Worm (Caenorhabditis elegans) whole organism, young adult: Measurements from ENCODE around the gene rpb-2.
A peak's percentile ranks its signal among the peaks of the same experiment; 100 is the strongest.

Source experiments
- D2030.7 ChIP-seq: fragments of 200-800 bp; sonication (Bioruptor generic); IDR thresholded peaks from 2 replicates; pipeline ENCODE4 v1.3.6; 2022; ENCODE audit warnings: missing genetic modification reagents, missing genetic modification characterization, missing compliant biosample characterization
- F52B5.7 ChIP-seq: sonication (generic microtip); optimal IDR thresholded peaks from 2 replicates; lab custom pipeline; 2016; ENCODE audit warnings: mild to moderate bottlenecking, missing genetic modification characterization, missing compliant biosample characterization
- F57A8.1 ChIP-seq: fragments of 200-800 bp; sonication (Bioruptor generic); optimal IDR thresholded peaks from 2 replicates; lab custom pipeline; 2018; ENCODE audit warnings: mild to moderate bottlenecking, missing genetic modification characterization, moderate library complexity, missing compliant biosample characterization
- T26A5.8 ChIP-seq: sonication (generic microtip); optimal IDR thresholded peaks from 2 replicates; lab custom pipeline; 2016; ENCODE audit warnings: missing genetic modification characterization, missing compliant biosample characterization
- Y53F4B.3 ChIP-seq: fragments of 200-800 bp; sonication (Bioruptor generic); IDR thresholded peaks from 2 replicates; pipeline ENCODE4 v1.3.6; 2022; ENCODE audit warnings: missing genetic modification reagents, missing genetic modification characterization, missing compliant biosample characterization
- Y53G8AR.9 ChIP-seq: fragments of 200-800 bp; sonication (Bioruptor generic); conservative IDR thresholded peaks from 2 replicates; pipeline ENCODE4 v1.3.6; 2022; ENCODE audit warnings: missing genetic modification reagents, missing genetic modification characterization, missing compliant biosample characterization
- ZK185.1 ChIP-seq: sonication (generic microtip); optimal IDR thresholded peaks from 2 replicates; lab custom pipeline; 2016; ENCODE audit warnings: mild to moderate bottlenecking, missing genetic modification characterization, missing compliant biosample characterization; ENCODE audit not compliant: poor library complexity, severe bottlenecking
- ama-1 ChIP-seq, 3 experiments: fragments of 150-350 bp in 1 of 3; sonication (generic microtip) in 2 of 3; optimal IDR thresholded peaks; 2 replicates each; lab custom pipeline; 2014 to 2018; ENCODE audit warnings: missing biosample characterization in 2 of 3, missing genetic modification characterization in 2 of 3, missing genetic modification reagents in 2 of 3
- aptf-2 ChIP-seq: fragments of 200-800 bp; sonication (Bioruptor generic); conservative IDR thresholded peaks from 2 replicates; pipeline ENCODE4 v1.3.6; 2022; ENCODE audit warnings: missing genetic modification reagents, missing genetic modification characterization, missing compliant biosample characterization
- atf-7 ChIP-seq: sonication (generic microtip); optimal IDR thresholded peaks from 2 replicates; lab custom pipeline; 2017; ENCODE audit warnings: mild to moderate bottlenecking, missing genetic modification characterization, missing compliant biosample characterization
- athp-1 ChIP-seq: sonication (generic microtip); optimal IDR thresholded peaks from 2 replicates; lab custom pipeline; 2017; ENCODE audit warnings: mild to moderate bottlenecking, missing genetic modification characterization, missing compliant biosample characterization
- cebp-1 ChIP-seq, 2 experiments: fragments of 200-800 bp in 1 of 2; sonication (Bioruptor generic) in 1 of 2; sonication (generic microtip) in 1 of 2; IDR thresholded peaks in 1 of 2; optimal IDR thresholded peaks in 1 of 2; 2 replicates each; pipeline versions ENCODE4 v1.3.6 to Lab custom; 2017 to 2022; ENCODE audit warnings: missing compliant biosample characterization in 2 of 2, missing genetic modification characterization in 2 of 2, mild to moderate bottlenecking in 1 of 2, missing genetic modification reagents in 1 of 2, moderate library complexity in 1 of 2
- cebp-2 ChIP-seq: fragments of 200-800 bp; sonication (Bioruptor generic); IDR thresholded peaks from 2 replicates; pipeline ENCODE4 v1.3.6; 2022; ENCODE audit warnings: missing genetic modification characterization, missing compliant biosample characterization
- ceh-27 ChIP-seq: fragments of 200-800 bp; sonication (Bioruptor generic); optimal IDR thresholded peaks from 2 replicates; lab custom pipeline; 2018; ENCODE audit warnings: mild to moderate bottlenecking, missing genetic modification characterization, moderate library complexity, missing compliant biosample characterization
- ceh-40 ChIP-seq: fragments of 200-800 bp; sonication (Bioruptor generic); IDR thresholded peaks from 2 replicates; pipeline ENCODE4 v1.3.6; 2022; ENCODE audit warnings: missing genetic modification characterization, missing compliant biosample characterization
- chd-7 ChIP-seq: sonication (generic microtip); optimal IDR thresholded peaks from 2 replicates; lab custom pipeline; 2016; ENCODE audit warnings: mild to moderate bottlenecking, missing genetic modification characterization, moderate library complexity, missing compliant biosample characterization
- dox-1 ChIP-seq: fragments of 200-800 bp; sonication (Bioruptor generic); IDR thresholded peaks from 2 replicates; pipeline ENCODE4 v1.3.6; 2022; ENCODE audit warnings: missing genetic modification reagents, missing genetic modification characterization, missing compliant biosample characterization
- egl-44 ChIP-seq: fragments of 200-800 bp; sonication (Bioruptor generic); IDR thresholded peaks from 2 replicates; pipeline ENCODE4 v1.3.6; 2022; ENCODE audit warnings: missing genetic modification reagents, missing genetic modification characterization, missing compliant biosample characterization
- him-1 ChIP-seq: sonication (generic microtip); optimal IDR thresholded peaks from 2 replicates; lab custom pipeline; 2016; ENCODE audit warnings: missing genotype, missing genetic modification reagents, missing genetic modification characterization, missing compliant biosample characterization
- hmg-1.2 ChIP-seq: fragments of 200-800 bp; sonication (Bioruptor generic); IDR thresholded peaks from 2 replicates; pipeline ENCODE4 v1.3.6; 2022; ENCODE audit warnings: missing genetic modification reagents, missing genetic modification characterization, missing compliant biosample characterization
- lin-26 ChIP-seq: fragments of 200-800 bp; sonication (Bioruptor generic); IDR thresholded peaks from 2 replicates; pipeline ENCODE4 v1.3.6; 2022; ENCODE audit warnings: missing genetic modification reagents, missing genetic modification characterization, missing compliant biosample characterization
- lin-35 ChIP-seq, 3 experiments: fragments of 150-350 bp in 2 of 3; sonication (generic microtip) in 1 of 3; optimal IDR thresholded peaks; 2 replicates each; lab custom pipeline; 2014 to 2018; ENCODE audit warnings: missing biosample characterization in 3 of 3, missing genetic modification characterization in 3 of 3, missing genetic modification reagents in 3 of 3
- lin-40 ChIP-seq: sonication (generic microtip); optimal IDR thresholded peaks from 2 replicates; lab custom pipeline; 2016; ENCODE audit warnings: missing genetic modification characterization, mild to moderate bottlenecking, missing compliant biosample characterization, missing genotype, missing genetic modification reagents
- lin-54 ChIP-seq: fragments of 200-800 bp; sonication (Bioruptor generic); optimal IDR thresholded peaks from 2 replicates; lab custom pipeline; 2018; ENCODE audit warnings: mild to moderate bottlenecking, missing genetic modification characterization, missing compliant biosample characterization
- lir-1 ChIP-seq: fragments of 200-800 bp; sonication (Bioruptor generic); conservative IDR thresholded peaks from 2 replicates; pipeline ENCODE4 v1.3.6; 2022; ENCODE audit warnings: missing genetic modification reagents, missing genetic modification characterization, missing compliant biosample characterization
- lsl-1 ChIP-seq: fragments of 200-800 bp; sonication (Bioruptor generic); optimal IDR thresholded peaks from 2 replicates; lab custom pipeline; 2018; ENCODE audit warnings: mild to moderate bottlenecking, missing genetic modification characterization, moderate library complexity, missing compliant biosample characterization
- madf-3 ChIP-seq: fragments of 200-800 bp; sonication (Bioruptor generic); IDR thresholded peaks from 2 replicates; pipeline ENCODE4 v1.3.6; 2022; ENCODE audit warnings: missing genetic modification reagents, missing genetic modification characterization, missing compliant biosample characterization
- madf-6 ChIP-seq: fragments of 200-800 bp; sonication (Bioruptor generic); IDR thresholded peaks from 2 replicates; pipeline ENCODE4 v1.3.6; 2022; ENCODE audit warnings: missing genetic modification reagents, missing genetic modification characterization, missing compliant biosample characterization
- mcd-1 ChIP-seq: fragments of 200-800 bp; sonication (Bioruptor generic); IDR thresholded peaks from 2 replicates; pipeline ENCODE4 v1.3.6; 2022; ENCODE audit warnings: missing genetic modification reagents, missing genetic modification characterization, missing compliant biosample characterization
- nfya-1 ChIP-seq: sonication (generic microtip); optimal IDR thresholded peaks from 2 replicates; lab custom pipeline; 2017; ENCODE audit warnings: antibody characterized with exemption, missing compliant biosample characterization, missing genetic modification characterization, borderline replicate concordance; ENCODE audit not compliant: insufficient read depth
- nfya-2 ChIP-seq: fragments of 200-800 bp; sonication (Bioruptor generic); IDR thresholded peaks from 2 replicates; pipeline ENCODE4 v1.3.6; 2022; ENCODE audit warnings: missing genetic modification reagents, missing genetic modification characterization, missing compliant biosample characterization
- nhr-27 ChIP-seq: fragments of 200-800 bp; sonication (Bioruptor generic); optimal IDR thresholded peaks from 2 replicates; lab custom pipeline; 2018; ENCODE audit warnings: mild to moderate bottlenecking, missing genetic modification characterization, moderate library complexity, missing compliant biosample characterization
- nhr-80 ChIP-seq: sonication (generic microtip); optimal IDR thresholded peaks from 2 replicates; lab custom pipeline; 2016; ENCODE audit warnings: missing genetic modification characterization, missing compliant biosample characterization
- rcor-1 ChIP-seq: fragments of 200-800 bp; sonication (Bioruptor generic); IDR thresholded peaks from 2 replicates; pipeline ENCODE4 v1.3.6; 2022; ENCODE audit warnings: missing genetic modification reagents, missing genetic modification characterization, missing compliant biosample characterization
- rec-8 ChIP-seq, 2 experiments: sonication (generic microtip); optimal IDR thresholded peaks; 2 replicates each; lab custom pipeline; 2016; ENCODE audit warnings: mild to moderate bottlenecking in 2 of 2, missing genetic modification characterization in 2 of 2, missing genetic modification reagents in 2 of 2, missing genotype in 2 of 2, missing biosample characterization in 1 of 2, missing compliant biosample characterization in 1 of 2, moderate library complexity in 1 of 2
- repo-1 ChIP-seq: sonication (generic microtip); optimal IDR thresholded peaks from 2 replicates; lab custom pipeline; 2017; ENCODE audit warnings: mild to moderate bottlenecking, missing genetic modification characterization, missing compliant biosample characterization
- sdz-38 ChIP-seq: sonication (generic microtip); optimal IDR thresholded peaks from 2 replicates; lab custom pipeline; 2016; ENCODE audit warnings: missing genotype, missing genetic modification characterization, missing compliant biosample characterization
- tbp1 ChIP-seq: fragments of 200-800 bp; sonication (Bioruptor generic); optimal IDR thresholded peaks from 2 replicates; lab custom pipeline; 2018; ENCODE audit warnings: mild to moderate bottlenecking, missing genetic modification characterization, missing compliant biosample characterization
- unc-62 ChIP-seq: fragments of 150-350 bp; optimal IDR thresholded peaks from 2 replicates; lab custom pipeline; 2014; ENCODE audit warnings: missing biosample characterization, missing genetic modification reagents, missing genetic modification characterization
- zfh-2 ChIP-seq: fragments of 200-800 bp; sonication (Bioruptor generic); conservative IDR thresholded peaks from 2 replicates; pipeline ENCODE4 v1.3.6; 2022; ENCODE audit warnings: missing genetic modification reagents, missing genetic modification characterization, missing compliant biosample characterization
- ztf-28 ChIP-seq: fragments of 200-800 bp; sonication (Bioruptor generic); IDR thresholded peaks from 2 replicates; pipeline ENCODE4 v1.3.6; 2022; ENCODE audit warnings: missing genetic modification reagents, missing genetic modification characterization, missing compliant biosample characterization
- ztf-6 ChIP-seq: fragments of 200-800 bp; sonication (Bioruptor generic); IDR thresholded peaks from 2 replicates; pipeline ENCODE4 v1.3.6; 2022; ENCODE audit warnings: missing genetic modification reagents, missing genetic modification characterization, missing compliant biosample characterization

Gene rpb-2

ce11 chrIII:4906896-4907295 is 32.5 kb upstream of the rpb-2 start, which contains the start of gene rom-1:
TSS of gene rom-1 (plus strand) at chrIII:4907196.
- TF ChIP-seq madf-6 (no peak), tbp1 (GFP tag; lab: Kevin White, UChicago) (no peak), atf-7 (tag; lab: Kevin White, UChicago) (no peak)
- TF ChIP-seq, all 124 proteins: peak for 0

- no peak for TF ChIP-seq egl-44 (GFP tag; lab: Robert Waterston, UW)
- TF ChIP-seq zfh-2 = no peak
- no peak for TF ChIP-seq ztf-28 (GFP tag; lab: Robert Waterston, UW)
- no peak for TF ChIP-seq hmg-1.2 (GFP tag; lab: Robert Waterston, UW)
- TF ChIP-seq Y53G8AR.9 (GFP tag; lab: Robert Waterston, UW) = no peak
- TF ChIP-seq Y53F4B.3 (GFP tag; lab: Robert Waterston, UW) = no peak
- no peak for TF ChIP-seq ama-1 (optimal IDR thresholded peaks at IDR 0.05; lab: Kevin White, UChicago)
- TF ChIP-seq ama-1 (GFP tag; optimal IDR thresholded peaks at IDR 0.05; lab: Kevin White, UChicago) = no peak
- TF ChIP-seq nfya-1 = no peak
- TF ChIP-seq aptf-2 (GFP tag; lab: Robert Waterston, UW) = no peak
- no peak for TF ChIP-seq T26A5.8 (tag; lab: Kevin White, UChicago)
- TF ChIP-seq ceh-27 = no peak
- TF ChIP-seq athp-1 = no peak
- TF ChIP-seq lin-35 (GFP tag; optimal IDR thresholded peaks at IDR 0.05; lab: Kevin White, UChicago) = no peak
- TF ChIP-seq lin-26 (GFP tag; lab: Robert Waterston, UW) = no peak
- TF ChIP-seq lir-1 (GFP tag; lab: Robert Waterston, UW) = no peak
- TF ChIP-seq repo-1 (tag; lab: Kevin White, UChicago) = no peak
- TF ChIP-seq him-1 (tag; lab: Kevin White, UChicago) = no peak
Measured at ce11 chrIII:4909938-4910337, 29.4 kb upstream of the rpb-2 start, which contains the start of gene F26F4.12. TSS of gene F26F4.12 (minus strand) at chrIII:4910038.

- TF ChIP-seq zfh-2 (no peak), nhr-80 (no peak), F57A8.1 (GFP tag; lab: Kevin White, UChicago) (no peak), madf-3 (GFP tag; lab: Robert Waterston, UW) (no peak), sdz-38 (no peak), F52B5.7 (tag; lab: Kevin White, UChicago) (no peak), cebp-1 (GFP tag; IDR thresholded peaks at IDR 0.05; lab: Robert Waterston, UW) (no peak), cebp-1 (tag; optimal IDR thresholded peaks at IDR 0.05; lab: Kevin White, UChicago) (no peak), chd-7 (tag; lab: Kevin White, UChicago) (no peak), nfya-2 (no peak), unc-62 (GFP tag; lab: Kevin White, UChicago) (no peak), athp-1 (no peak), cebp-2 (GFP tag; lab: Robert Waterston, UW) (no peak)
Measured at ce11 chrIII:4910956-4911355, 28.4 kb upstream of the rpb-2 start, which contains the start of gene F26F4.2. TSS of gene F26F4.2 (plus strand) at chrIII:4911256.

- TF ChIP-seq ZK185.1 (peak; percentile 76), mcd-1 (peak; percentile 48; the same call in 1 of the 2 replicates), lin-35 (GFP tag; optimal IDR thresholded peaks at IDR 0.05; lab: Kevin White, UChicago) (peak in 1 of 3 experiments; percentile 63), D2030.7 (peak; percentile 26; the same call in 1 of the 2 replicates), cebp-1 (GFP tag; IDR thresholded peaks at IDR 0.05; lab: Robert Waterston, UW) (no peak), cebp-1 (tag; optimal IDR thresholded peaks at IDR 0.05; lab: Kevin White, UChicago) (peak; percentile 24), nhr-27 (tag; lab: Kevin White, UChicago) (no peak), him-1 (tag; lab: Kevin White, UChicago) (peak; percentile 44), lin-40 (peak; percentile 5), rcor-1 (0 out of 2 replicates have a peak, but pooled peaks have one; percentile 15), ceh-27 (peak; percentile 61), ztf-28 (GFP tag; lab: Robert Waterston, UW) (no peak), ztf-6 (GFP tag; lab: Robert Waterston, UW) (no peak), ceh-40 (GFP tag; lab: Robert Waterston, UW) (0 out of 2 replicates have a peak, but pooled peaks have one; percentile 10), dox-1 (GFP tag; lab: Robert Waterston, UW) (peak; percentile 54; the same call in 1 of the 2 replicates), lin-54 (GFP tag; lab: Kevin White, UChicago) (peak; percentile 3), rec-8 (tag; optimal IDR thresholded peaks at IDR 0.05; lab: Kevin White, UChicago) (peak in 1 of 2 experiments; percentile 53), lsl-1 (GFP tag; lab: Kevin White, UChicago) (peak; percentile 34)
Measured at ce11 chrIII:4912317-4912716, 27.1 kb upstream of the rpb-2 start, which contains the start of the genes F26F4.9 and cee-1. TSS of gene F26F4.9 (minus strand) at chrIII:4912521. TSS of gene cee-1 (plus strand) at chrIII:4912699.
